Fruit fly (Drosophila melanogaster) Kc167 (cell line): ENCODE results near the gene Hex-t1.

Experiments used
- Myc ChIP-seq: fragments of >200 bp; optimal IDR thresholded peaks from 2 replicates; lab custom pipeline; 2017; ENCODE audit warnings: missing external identifiers
- Sin3A ChIP-seq: fragments of >200 bp; optimal IDR thresholded peaks from 2 replicates; lab custom pipeline; 2018; ENCODE audit warnings: missing external identifiers
- h ChIP-seq: fragments of >200 bp; optimal IDR thresholded peaks from 3 replicates; lab custom pipeline; 2018; ENCODE audit warnings: missing external identifiers
- insv ChIP-seq: fragments of >200 bp; optimal IDR thresholded peaks from 3 replicates; lab custom pipeline; 2018; ENCODE audit warnings: missing external identifiers
- psq ChIP-seq: fragments of >200 bp; optimal IDR thresholded peaks from 2 replicates; lab custom pipeline; 2017; ENCODE audit warnings: missing external identifiers
- ttk ChIP-seq: sonication (Bioruptor generic); optimal IDR thresholded peaks from 2 replicates; lab custom pipeline; 2017; ENCODE audit warnings: missing external identifiers

- no peak for TF ChIP-seq h (lab: Kevin White, UChicago)
- TF ChIP-seq Sin3A (lab: Kevin White, UChicago): no peak
- TF ChIP-seq psq (lab: Kevin White, UChicago): no peak
- no peak for TF ChIP-seq ttk (lab: Kevin White, UChicago)
- no peak for TF ChIP-seq insv (lab: Kevin White, UChicago)
- no peak for TF ChIP-seq Myc (lab: Kevin White, UChicago)
Measured at dm6 chr3R:26489456-26489855, 40.6 kb downstream of the Hex-t1 start.
